Worm (Caenorhabditis elegans) whole organism, L4 larva: Measurements from ENCODE around the gene ifa-4.

Source experiments
- D1046.2 ChIP-seq: fragments of 200-800 bp; sonication (Bioruptor generic); IDR thresholded peaks from 2 replicates; pipeline ENCODE4 v1.3.6; 2022; ENCODE audit warnings: missing genetic modification characterization, missing compliant biosample characterization
- F10B5.3 ChIP-seq: sonication (generic microtip); optimal IDR thresholded peaks from 2 replicates; lab custom pipeline; 2016; ENCODE audit warnings: mild to moderate bottlenecking, missing genetic modification characterization, missing compliant biosample characterization
- T20F7.1 ChIP-seq: fragments of 200-800 bp; sonication (Bioruptor generic); optimal IDR thresholded peaks from 2 replicates; lab custom pipeline; 2018; ENCODE audit warnings: mild to moderate bottlenecking, missing genetic modification characterization, missing compliant biosample characterization
- T26A8.4 ChIP-seq: fragments of 200-800 bp; sonication (Bioruptor generic); IDR thresholded peaks from 2 replicates; pipeline ENCODE4 v1.3.6; 2022; ENCODE audit warnings: missing genetic modification characterization, missing compliant biosample characterization
- Y5F2A.4 ChIP-seq: fragments of 200-800 bp; sonication (Bioruptor generic); optimal IDR thresholded peaks from 2 replicates; lab custom pipeline; 2018; ENCODE audit warnings: mild to moderate bottlenecking, missing genetic modification characterization, missing compliant biosample characterization
- ZK337.2 ChIP-seq: fragments of 200-800 bp; sonication (Bioruptor generic); IDR thresholded peaks from 2 replicates; pipeline ENCODE4 v1.3.6; 2022; ENCODE audit warnings: missing genetic modification reagents, missing genetic modification characterization, missing compliant biosample characterization
- aha-1 ChIP-seq: fragments of 150-350 bp; peaks from one replicate; lab custom pipeline; 2014; ENCODE audit warnings: missing biosample characterization, missing genetic modification characterization
- aly-2 ChIP-seq: sonication (generic microtip); optimal IDR thresholded peaks from 2 replicates; lab custom pipeline; 2018; ENCODE audit warnings: missing biosample characterization, missing genetic modification characterization
- attf-4 ChIP-seq: sonication (generic microtip); optimal IDR thresholded peaks from 3 replicates; lab custom pipeline; 2017; ENCODE audit warnings: missing biosample characterization, missing genetic modification characterization
- ceh-32 ChIP-seq: sonication (generic microtip); optimal IDR thresholded peaks from 2 replicates; lab custom pipeline; 2016; ENCODE audit warnings: mild to moderate bottlenecking, missing genetic modification characterization, missing compliant biosample characterization; ENCODE audit not compliant: poor library complexity
- ctbp-1 ChIP-seq: fragments of 200-800 bp; sonication (Bioruptor generic); IDR thresholded peaks from 2 replicates; pipeline ENCODE4 v1.3.6; 2022; ENCODE audit warnings: missing genetic modification reagents, missing genetic modification characterization, missing compliant biosample characterization
- daf-12 ChIP-seq: fragments of 150-350 bp; optimal IDR thresholded peaks from 2 replicates; lab custom pipeline; 2014; ENCODE audit warnings: missing biosample characterization, missing genetic modification reagents, missing genetic modification characterization
- daf-19 ChIP-seq: fragments of 200-800 bp; sonication (Bioruptor generic); conservative IDR thresholded peaks from 2 replicates; pipeline ENCODE4 v1.3.6; 2022; ENCODE audit warnings: missing genetic modification characterization, missing compliant biosample characterization
- dmd-8 ChIP-seq: fragments of 200-800 bp; sonication (Bioruptor generic); IDR thresholded peaks from 2 replicates; pipeline ENCODE4 v1.3.6; 2022; ENCODE audit warnings: missing genetic modification characterization, missing compliant biosample characterization
- dmd-9 ChIP-seq: fragments of 200-800 bp; sonication (Bioruptor generic); IDR thresholded peaks from 2 replicates; pipeline ENCODE4 v1.3.6; 2022; ENCODE audit warnings: missing genetic modification reagents, missing genetic modification characterization, missing compliant biosample characterization
- dve-1 ChIP-seq: sonication (generic microtip); optimal IDR thresholded peaks from 2 replicates; lab custom pipeline; 2017; ENCODE audit warnings: antibody characterized with exemption, mild to moderate bottlenecking, missing genetic modification characterization, missing compliant biosample characterization; ENCODE audit not compliant: insufficient read depth
- egl-43 ChIP-seq: fragments of 200-800 bp; sonication (Bioruptor generic); IDR thresholded peaks from 2 replicates; pipeline ENCODE4 v1.3.6; 2022; ENCODE audit warnings: missing genetic modification reagents, missing genetic modification characterization, missing compliant biosample characterization
- fos-1 ChIP-seq: fragments of 150-350 bp; optimal IDR thresholded peaks from 2 replicates; lab custom pipeline; 2014; ENCODE audit warnings: missing biosample characterization, missing genetic modification characterization
- hif-1 ChIP-seq, 2 experiments: sonication (generic microtip); optimal IDR thresholded peaks; 2 replicates each; lab custom pipeline; 2016 to 2017; ENCODE audit warnings: missing compliant biosample characterization in 2 of 2, missing genetic modification characterization in 2 of 2, missing genetic modification reagents in 2 of 2, missing genotype in 2 of 2, mild to moderate bottlenecking in 1 of 2
- hmg-1.1 ChIP-seq: fragments of 200-800 bp; sonication (Bioruptor generic); IDR thresholded peaks from 2 replicates; pipeline ENCODE4 v1.3.6; 2022; ENCODE audit warnings: missing genetic modification reagents, missing genetic modification characterization, missing compliant biosample characterization
- lin-38 ChIP-seq: fragments of 200-800 bp; sonication (Bioruptor generic); IDR thresholded peaks from 2 replicates; pipeline ENCODE4 v1.3.6; 2022; ENCODE audit warnings: missing genetic modification reagents, missing genetic modification characterization, missing compliant biosample characterization
- lir-3 ChIP-seq: sonication (generic microtip); optimal IDR thresholded peaks from 2 replicates; lab custom pipeline; 2016; ENCODE audit warnings: mild to moderate bottlenecking, missing genetic modification characterization, missing compliant biosample characterization
- lsy-2 ChIP-seq, 2 experiments: fragments of 150-350 bp in 1 of 2; sonication (generic microtip) in 1 of 2; optimal IDR thresholded peaks; 2 replicates each; lab custom pipeline; 2014 to 2017; ENCODE audit warnings: missing biosample characterization in 2 of 2, missing genetic modification characterization in 2 of 2
- madf-9 ChIP-seq: fragments of 200-800 bp; sonication (Bioruptor generic); conservative IDR thresholded peaks from 2 replicates; pipeline ENCODE4 v1.3.6; 2022; ENCODE audit warnings: missing genetic modification reagents, missing genetic modification characterization, missing compliant biosample characterization
- mep-1 ChIP-seq: fragments of 150-350 bp; sonication (generic microtip); optimal IDR thresholded peaks from 3 replicates; lab custom pipeline; 2014; ENCODE audit warnings: missing biosample characterization, missing genetic modification characterization
- mes-2 ChIP-seq: sonication (generic microtip); optimal IDR thresholded peaks from 2 replicates; lab custom pipeline; 2016; ENCODE audit warnings: missing genotype, mild to moderate bottlenecking, missing genetic modification characterization, missing compliant biosample characterization; ENCODE audit not compliant: poor library complexity, severe bottlenecking
- nhr-102 ChIP-seq: sonication (generic microtip); optimal IDR thresholded peaks from 2 replicates; lab custom pipeline; 2016; ENCODE audit warnings: mild to moderate bottlenecking, missing genetic modification characterization, moderate library complexity, missing compliant biosample characterization
- nhr-11 ChIP-seq: fragments of 150-350 bp; optimal IDR thresholded peaks from 2 replicates; lab custom pipeline; 2014; ENCODE audit warnings: missing biosample characterization, missing genetic modification characterization
- pha-4 ChIP-seq, 2 experiments: fragments of 150-350 bp in 1 of 2; fragments of 200-800 bp in 1 of 2; sonication (Bioruptor generic) in 1 of 2; IDR thresholded peaks in 1 of 2; optimal IDR thresholded peaks in 1 of 2; 2 replicates each; pipeline versions ENCODE4 v1.3.6 to Lab custom; 2014 to 2022; ENCODE audit warnings: missing genetic modification characterization in 2 of 2, missing genetic modification reagents in 2 of 2, missing biosample characterization in 1 of 2, missing compliant biosample characterization in 1 of 2
- php-3 ChIP-seq: fragments of 200-800 bp; sonication (Bioruptor generic); IDR thresholded peaks from 2 replicates; pipeline ENCODE4 v1.3.6; 2022; ENCODE audit warnings: missing genetic modification reagents, missing genetic modification characterization, missing compliant biosample characterization
- pqm-1 ChIP-seq: sonication (generic microtip); optimal IDR thresholded peaks from 2 replicates; lab custom pipeline; 2017; ENCODE audit warnings: missing biosample characterization, missing genetic modification characterization
- rbr-2 ChIP-seq: sonication (generic microtip); optimal IDR thresholded peaks from 2 replicates; lab custom pipeline; 2016; ENCODE audit warnings: missing genotype, missing genetic modification characterization, missing compliant biosample characterization
- sdz-12 ChIP-seq: fragments of 200-800 bp; sonication (Bioruptor generic); optimal IDR thresholded peaks from 2 replicates; lab custom pipeline; 2018; ENCODE audit warnings: mild to moderate bottlenecking, missing genetic modification characterization, missing compliant biosample characterization
- set-16 ChIP-seq: fragments of 200-800 bp; sonication (Bioruptor generic); IDR thresholded peaks from 2 replicates; pipeline ENCODE4 v1.3.6; 2022; ENCODE audit warnings: missing genetic modification reagents, missing genetic modification characterization, missing compliant biosample characterization
- snpc-1.2 ChIP-seq: fragments of 200-800 bp; sonication (Bioruptor generic); IDR thresholded peaks from 2 replicates; pipeline ENCODE4 v1.3.6; 2022; ENCODE audit warnings: missing genetic modification reagents, missing genetic modification characterization, missing compliant biosample characterization
- snpc-4 ChIP-seq: fragments of 150-350 bp; optimal IDR thresholded peaks from 2 replicates; lab custom pipeline; 2014; ENCODE audit warnings: missing biosample characterization, missing genetic modification characterization
- spr-1 ChIP-seq: sonication (generic microtip); optimal IDR thresholded peaks from 2 replicates; lab custom pipeline; 2016; ENCODE audit warnings: mild to moderate bottlenecking, missing genetic modification characterization, missing compliant biosample characterization
- spr-3 ChIP-seq: fragments of 200-800 bp; sonication (Bioruptor generic); optimal IDR thresholded peaks from 2 replicates; lab custom pipeline; 2018; ENCODE audit warnings: mild to moderate bottlenecking, missing genetic modification characterization, missing compliant biosample characterization
- unc-130 ChIP-seq: sonication (generic microtip); optimal IDR thresholded peaks from 2 replicates; lab custom pipeline; 2016; ENCODE audit warnings: missing genetic modification reagents, missing genetic modification characterization, missing compliant biosample characterization
- unc-62 ChIP-seq, 3 experiments: fragments of 150-350 bp in 1 of 3; sonication (generic microtip); optimal IDR thresholded peaks in 2 of 3; peaks in 1 of 3; 1 replicate in 1 of 3; 2 replicates in 2 of 3; lab custom pipeline; 2014 to 2017; ENCODE audit warnings: missing biosample characterization in 3 of 3, missing genetic modification characterization in 3 of 3, missing genetic modification reagents in 3 of 3, missing genotype in 1 of 3
- vab-7 ChIP-seq: fragments of 200-800 bp; sonication (Bioruptor generic); IDR thresholded peaks from 2 replicates; pipeline ENCODE4 v1.3.6; 2022; ENCODE audit warnings: missing genetic modification reagents, missing genetic modification characterization, missing compliant biosample characterization
- zag-1 ChIP-seq: fragments of 150-350 bp; optimal IDR thresholded peaks from 2 replicates; lab custom pipeline; 2014; ENCODE audit warnings: missing biosample characterization, missing genetic modification characterization
- zfp-3 ChIP-seq: fragments of 200-800 bp; sonication (Bioruptor generic); conservative IDR thresholded peaks from 2 replicates; pipeline ENCODE4 v1.3.6; 2022; ENCODE audit warnings: missing genetic modification reagents, missing genetic modification characterization, missing compliant biosample characterization
- ztf-7 ChIP-seq: fragments of 150-350 bp; optimal IDR thresholded peaks from 2 replicates; lab custom pipeline; 2014; ENCODE audit warnings: missing biosample characterization, missing genetic modification characterization

ifa-4 gene

DNA sequence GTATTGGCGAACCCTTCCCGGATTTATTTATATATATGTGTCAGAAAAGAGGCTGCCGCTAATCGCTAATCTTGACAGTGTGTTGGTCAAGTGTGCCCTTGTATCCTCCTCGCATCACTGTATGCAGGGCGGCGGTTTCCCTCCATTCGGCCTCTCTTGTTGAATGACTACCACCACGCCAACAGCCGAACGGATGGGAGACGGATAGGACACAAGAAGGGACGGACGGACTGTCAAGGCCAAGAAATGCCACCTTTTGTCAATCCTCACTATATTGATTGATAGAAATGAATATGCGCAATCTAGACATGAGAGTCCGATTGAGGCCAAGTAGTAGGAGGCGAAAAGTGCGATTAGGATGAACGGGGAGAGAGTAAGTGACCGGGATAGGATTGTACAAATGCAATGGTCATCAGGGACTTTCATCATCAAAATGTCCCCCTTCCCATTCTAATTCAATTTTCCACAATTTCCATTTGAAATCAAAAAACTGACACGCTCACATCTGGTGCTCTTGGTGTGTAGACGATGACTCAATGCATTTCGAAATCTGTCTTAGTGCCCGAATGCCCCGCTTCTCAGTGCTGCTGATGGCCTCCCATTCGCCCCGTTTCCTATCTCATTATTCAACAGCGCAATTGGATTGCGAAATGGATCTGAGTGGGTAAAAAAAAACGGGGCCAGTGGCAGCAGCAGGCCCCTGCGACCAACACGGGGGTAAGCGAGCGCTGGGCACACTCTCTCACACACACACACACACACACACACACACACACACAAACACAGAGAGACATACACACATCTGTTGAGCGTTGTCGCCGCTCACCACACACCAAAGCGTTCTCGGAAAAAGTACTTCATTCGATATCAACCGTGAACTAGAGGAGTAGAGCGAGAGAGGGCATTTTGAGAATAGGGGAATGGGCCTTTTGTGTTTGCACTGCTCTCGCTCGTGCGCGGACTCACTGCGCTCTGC is 46.2 kb upstream of the ifa-4 start (continued):
- TF ChIP-seq nhr-11 (tag; lab: Kevin White, UChicago) (peak; percentile 40), unc-130 (GFP tag; lab: Kevin White, UChicago) (no peak), ztf-7 (no peak), dve-1 (peak; percentile 46), lin-38 (GFP tag; lab: Robert Waterston, UW) (peak; percentile 46), set-16 (GFP tag; lab: Robert Waterston, UW) (peak; percentile 42; the same call in 1 of the 2 replicates), snpc-4 (tag; lab: Kevin White, UChicago) (no peak), hmg-1.1 (GFP tag; lab: Robert Waterston, UW) (peak; percentile 78), lsy-2 (tag; optimal IDR thresholded peaks at IDR 0.05; lab: Kevin White, UChicago) (peak; percentile 36 to 62), mep-1 (tag; lab: Kevin White, UChicago) (peak; percentile 87), snpc-1.2 (GFP tag; lab: Robert Waterston, UW) (no peak), sdz-12 (no peak), lir-3 (no peak), ceh-32 (tag; lab: Kevin White, UChicago) (no peak), ZK337.2 (no peak), spr-3 (GFP tag; lab: Kevin White, UChicago) (no peak), php-3 (GFP tag; lab: Robert Waterston, UW) (0 out of 2 replicates have a peak, but pooled peaks have one; percentile 34), attf-4 (tag; lab: Kevin White, UChicago) (no peak), egl-43 (GFP tag; lab: Robert Waterston, UW) (peak; percentile 64; the same call in 1 of the 2 replicates), ctbp-1 (GFP tag; lab: Robert Waterston, UW) (peak; percentile 76), unc-62 (GFP tag; optimal IDR thresholded peaks at IDR 0.05 in 1 of 2; lab: Kevin White, UChicago) (peak in 1 of 2 experiments; percentile 85), unc-62 (tag; optimal IDR thresholded peaks at IDR 0.05; lab: Kevin White, UChicago) (no peak)

DNA sequence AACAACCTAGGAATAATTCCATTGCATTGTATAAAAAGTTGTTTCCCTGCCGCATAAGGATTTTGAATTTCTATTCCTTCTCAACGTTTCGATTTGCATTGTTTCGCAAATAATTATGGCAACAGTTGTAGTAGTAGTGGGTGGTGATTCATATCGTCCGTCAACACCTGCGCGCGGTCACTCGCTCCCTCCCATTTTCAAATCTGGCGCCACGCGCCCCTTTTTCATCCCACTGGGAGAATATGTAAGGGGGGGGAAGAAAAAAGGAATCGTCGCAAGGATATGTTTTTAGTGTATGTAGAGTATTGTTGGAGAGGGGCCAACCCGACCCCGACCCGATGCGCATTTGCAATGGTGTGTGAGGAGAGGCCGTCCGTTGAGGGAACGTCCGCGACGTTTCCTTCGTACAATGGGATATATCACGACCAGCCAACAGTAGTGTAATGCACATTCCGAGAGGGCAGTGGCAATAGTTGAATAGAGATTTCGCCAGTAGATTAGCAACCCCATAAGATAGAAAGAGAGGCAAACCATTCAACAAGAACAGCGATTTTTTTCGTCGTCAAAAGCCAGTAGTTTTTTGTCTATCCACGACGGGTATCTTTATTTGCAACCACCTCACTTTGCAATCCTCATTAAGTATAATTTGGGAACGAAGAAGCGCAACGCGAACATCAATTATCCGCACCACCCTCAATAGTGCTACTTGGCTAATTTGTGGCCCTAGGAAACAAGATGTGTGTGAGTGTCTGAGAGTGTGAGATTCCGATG is 45.3 kb upstream of the ifa-4 start:
- TF ChIP-seq madf-9 (GFP tag; lab: Robert Waterston, UW) (0 out of 2 replicates have a peak, but pooled peaks have one; percentile 15), mes-2 (peak; percentile 26), pha-4 (GFP tag; IDR thresholded peaks at IDR 0.05; lab: Robert Waterston, UW) (no peak), pha-4 (tag; optimal IDR thresholded peaks at IDR 0.05; lab: Kevin White, UChicago) (no peak), aly-2 (tag; lab: Kevin White, UChicago) (no peak), nhr-11 (tag; lab: Kevin White, UChicago) (no peak), T20F7.1 (no peak), unc-62 (GFP tag; optimal IDR thresholded peaks at IDR 0.05 in 1 of 2; lab: Kevin White, UChicago) (peak in 1 of 2 experiments; percentile 91), unc-62 (tag; optimal IDR thresholded peaks at IDR 0.05; lab: Kevin White, UChicago) (no peak), pqm-1 (tag; lab: Kevin White, UChicago) (no peak), aha-1 (tag; lab: Kevin White, UChicago) (peak; percentile 98), zfp-3 (GFP tag; lab: Robert Waterston, UW) (0 out of 2 replicates have a peak, but pooled peaks have one; percentile 15), dmd-9 (GFP tag; lab: Robert Waterston, UW) (peak; percentile 48; the same call in 1 of the 2 replicates), Y5F2A.4 (GFP tag; lab: Kevin White, UChicago) (no peak), dmd-8 (GFP tag; lab: Robert Waterston, UW) (no peak), T26A8.4 (GFP tag; lab: Robert Waterston, UW) (no peak), spr-1 (tag; lab: Kevin White, UChicago) (no peak), php-3 (GFP tag; lab: Robert Waterston, UW) (0 out of 2 replicates have a peak, but pooled peaks have one; percentile 12), F10B5.3 (tag; lab: Kevin White, UChicago) (no peak), daf-12 (tag; lab: Kevin White, UChicago) (no peak), daf-19 (no peak), vab-7 (0 out of 2 replicates have a peak, but pooled peaks have one; percentile 18), zag-1 (no peak), rbr-2 (tag; lab: Kevin White, UChicago) (no peak), D1046.2 (0 out of 2 replicates have a peak, but pooled peaks have one; percentile 42), hif-1 (tag; optimal IDR thresholded peaks at IDR 0.05; lab: Kevin White, UChicago) (no peak), nhr-102 (no peak), egl-43 (GFP tag; lab: Robert Waterston, UW) (peak; percentile 39), fos-1 (tag; lab: Kevin White, UChicago) (no peak)
